ENCODE assay signal across 1 fruit fly cellular context in the genomic region with DNA sequence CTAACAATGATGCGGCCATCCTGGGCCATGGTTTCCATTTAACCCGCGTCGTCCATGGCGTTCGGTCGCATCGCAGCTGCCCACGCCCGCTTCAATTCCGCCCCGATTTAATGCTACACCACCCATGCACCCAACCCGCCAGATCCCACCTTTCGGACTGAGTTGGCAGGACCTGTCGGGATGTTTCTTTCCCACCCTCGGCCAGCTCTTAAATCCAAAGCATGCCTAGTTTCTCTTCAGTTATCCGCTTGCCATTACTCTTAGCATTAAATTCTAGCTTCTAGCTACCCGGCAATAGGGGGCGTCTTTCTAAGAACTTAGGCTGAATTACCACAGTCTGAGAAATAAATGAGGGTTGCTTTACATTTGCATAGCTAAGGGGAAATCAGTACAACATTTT.
TF ChIP-seq lines count a peak whose summit lies in the region.

No protein-coding gene starts in this region.

TF ChIP-seq in whole organism, embryonic, 481 proteins besides CTCF, POLR2A, EP300 and RAD21 (continued from another document):
- TF ChIP-seq D19B (GFP tag; optimal IDR thresholded peaks at IDR 0.05; lab: Kevin White, UChicago) (no peak), gsb-n (tag; optimal IDR thresholded peaks at IDR 0.05; lab: Kevin White, UChicago) (no peak), Six4 (GFP tag; optimal IDR thresholded peaks at IDR 0.05; lab: Kevin White, UChicago) (no peak), amos (GFP tag; IDR thresholded peaks at IDR 0.05; lab: Robert Waterston, UW; ENCODE audit: partially characterized antibody) (no peak), CG15479 (GFP tag; optimal IDR thresholded peaks at IDR 0.05; lab: Kevin White, UChicago) (no peak), ci (GFP tag; IDR thresholded peaks at IDR 0.05; lab: Robert Waterston, UW) (peak; percentile 76; the same call in 2 of the 3 replicates), lbe (GFP tag; optimal IDR thresholded peaks at IDR 0.05; lab: Kevin White, UChicago) (no peak), CG1529 (GFP tag; optimal IDR thresholded peaks at IDR 0.05; lab: Kevin White, UChicago) (no peak)
